Fruit fly (Drosophila melanogaster): ENCODE measurements around the gene CG6678.

The CG6678 gene

DNA sequence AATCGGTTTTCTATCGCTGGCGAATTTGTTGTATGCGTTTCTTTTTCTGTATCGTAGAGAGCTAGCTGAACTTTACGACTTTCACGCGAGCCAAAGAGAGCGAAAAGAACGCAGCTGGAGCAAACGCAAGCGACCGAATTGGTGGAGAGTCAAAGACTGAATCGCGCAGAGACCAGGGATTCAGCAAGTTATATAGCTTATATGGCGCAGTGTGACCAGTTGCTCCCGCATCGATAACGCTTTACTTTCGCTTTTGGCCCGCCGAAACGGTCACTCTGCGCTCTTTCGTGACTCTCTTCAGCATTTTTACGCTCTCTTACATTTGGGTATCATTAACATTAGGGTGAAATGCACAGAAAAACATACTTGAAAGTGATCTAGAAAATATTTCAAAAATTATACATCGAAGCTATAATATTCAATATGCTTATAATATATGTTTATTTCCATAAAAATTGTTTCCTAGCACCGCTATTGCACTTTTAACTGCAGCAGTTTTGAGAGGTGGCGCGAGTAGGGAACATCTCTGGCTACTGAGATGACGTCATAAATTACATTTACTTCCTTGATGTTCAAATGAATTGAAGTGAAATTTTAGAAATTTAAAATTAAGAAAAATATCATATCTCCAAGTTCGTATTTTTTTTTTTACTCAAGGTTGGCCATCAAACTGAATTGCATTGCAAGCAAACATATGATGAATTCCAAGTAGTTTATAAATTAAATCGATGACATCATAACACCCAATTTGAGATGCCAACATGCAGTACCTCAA is 30.5 kb upstream of the CG6678 start, which contains the start of gene glec (continued):
- TF ChIP-seq gcm (GFP tag; optimal IDR thresholded peaks at IDR 0.05), result peak; percentile 4
- peak; percentile 47; the same call in 1 of the 3 replicates for TF ChIP-seq CG34224 (GFP tag; IDR thresholded peaks at IDR 0.05; ENCODE audit: partially characterized antibody)
- no peak for TF ChIP-seq CG16863 (GFP tag; optimal IDR thresholded peaks at IDR 0.05)
- peak in 1 of 3 experiments; percentile 48 for TF ChIP-seq lola (GFP tag; optimal IDR thresholded peaks at IDR 0.05)
- TF ChIP-seq CG15514 (GFP tag; optimal IDR thresholded peaks at IDR 0.05), result peak; percentile 91
- no peak for TF ChIP-seq vfl (GFP tag; optimal IDR thresholded peaks at IDR 0.05)
- TF ChIP-seq CG18262 (tag; optimal IDR thresholded peaks at IDR 0.05), result peak; percentile 37
- TF ChIP-seq eve (GFP tag; optimal IDR thresholded peaks at IDR 0.05), result peak in 1 of 2 experiments; percentile 93
- TF ChIP-seq CG10366 (GFP tag; IDR thresholded peaks at IDR 0.05), result no peak
- TF ChIP-seq CG4404 (GFP tag; IDR thresholded peaks at IDR 0.05), result no peak
- no peak for TF ChIP-seq Meics (GFP tag; optimal IDR thresholded peaks at IDR 0.05)
- TF ChIP-seq CG13775 (GFP tag; optimal IDR thresholded peaks at IDR 0.05), result peak; percentile 53
- TF ChIP-seq grau (tag; optimal IDR thresholded peaks at IDR 0.05), result peak; percentile 27
- TF ChIP-seq Aef1 (GFP tag; IDR thresholded peaks at IDR 0.05), result no peak
- TF ChIP-seq sisA (GFP tag; IDR thresholded peaks at IDR 0.05), result no peak
- no peak for TF ChIP-seq sd (tag; optimal IDR thresholded peaks at IDR 0.05)
- TF ChIP-seq CG7357 (GFP tag; IDR thresholded peaks at IDR 0.05), result no peak
- TF ChIP-seq pan (optimal IDR thresholded peaks at IDR 0.05), result no peak
- peak in 1 of 2 experiments; percentile 59 for TF ChIP-seq pan (GFP tag; optimal IDR thresholded peaks at IDR 0.05 in 1 of 2, IDR thresholded peaks at IDR 0.05 in 1 of 2)
- peak; percentile 96 for TF ChIP-seq chm (GFP tag; IDR thresholded peaks at IDR 0.05)
- TF ChIP-seq gem (tag; optimal IDR thresholded peaks at IDR 0.05), result peak; percentile 66
- no peak for TF ChIP-seq run (tag; optimal IDR thresholded peaks at IDR 0.05)
- peak; percentile 36 for TF ChIP-seq CG6854 (GFP tag; optimal IDR thresholded peaks at IDR 0.05)
- no peak for TF ChIP-seq ro (GFP tag; IDR thresholded peaks at IDR 0.05)
- TF ChIP-seq Bteb2 (GFP tag; optimal IDR thresholded peaks at IDR 0.05), result no peak
- TF ChIP-seq CG7987 (GFP tag; optimal IDR thresholded peaks at IDR 0.05), result peak; percentile 61
- TF ChIP-seq zfh2 (GFP tag; optimal IDR thresholded peaks at IDR 0.05), result no peak
- no peak for TF ChIP-seq CG15696 (tag; optimal IDR thresholded peaks at IDR 0.05)
- TF ChIP-seq CG7963 (GFP tag; IDR thresholded peaks at IDR 0.05; ENCODE audit: partially characterized antibody), result no peak; the same call in 2 of the 3 replicates
- peak; percentile 49; the same call in 1 of the 2 replicates for TF ChIP-seq amos (GFP tag; IDR thresholded peaks at IDR 0.05; ENCODE audit: partially characterized antibody)
- TF ChIP-seq CG43689 (GFP tag; IDR thresholded peaks at IDR 0.05), result no peak
- TF ChIP-seq kay (GFP tag; optimal IDR thresholded peaks at IDR 0.05), result peak; percentile 33
- TF ChIP-seq pnt (GFP tag; optimal IDR thresholded peaks at IDR 0.05), result no peak
- TF ChIP-seq CG8359 (GFP tag; optimal IDR thresholded peaks at IDR 0.05; ENCODE audit: borderline replicate concordance), result no peak
- TF ChIP-seq Hr78 (GFP tag; optimal IDR thresholded peaks at IDR 0.05), result no peak
- no peak for TF ChIP-seq CG4617 (GFP tag; optimal IDR thresholded peaks at IDR 0.05; ENCODE audit: borderline replicate concordance)
- peak; percentile 36; the same call in 1 of the 2 replicates for TF ChIP-seq sna (GFP tag; IDR thresholded peaks at IDR 0.05; ENCODE audit: partially characterized antibody)
- no peak for TF ChIP-seq CkIIα-i1 (GFP tag; IDR thresholded peaks at IDR 0.05)
- no peak for TF ChIP-seq CG1832 (GFP tag; optimal IDR thresholded peaks at IDR 0.05)
- no peak for TF ChIP-seq CG2120 (GFP tag; optimal IDR thresholded peaks at IDR 0.05)
- TF ChIP-seq salm (tag; optimal IDR thresholded peaks at IDR 0.05), result peak; percentile 18
- no peak for TF ChIP-seq Taf1 (GFP tag; IDR thresholded peaks at IDR 0.05)
- TF ChIP-seq CG16813 (GFP tag; IDR thresholded peaks at IDR 0.05; ENCODE audit: partially characterized antibody), result peak; percentile 50; the same call in 2 of the 3 replicates
- TF ChIP-seq CG4730 (GFP tag; IDR thresholded peaks at IDR 0.05), result no peak
- TF ChIP-seq maf-S (GFP tag; optimal IDR thresholded peaks at IDR 0.05), result peak; percentile 51
- TF ChIP-seq Gug (GFP tag; IDR thresholded peaks at IDR 0.05), result no peak; the same call in 3 of the 4 replicates
- TF ChIP-seq odd (GFP tag; optimal IDR thresholded peaks at IDR 0.05), result no peak
- no peak for TF ChIP-seq CG9876 (GFP tag; optimal IDR thresholded peaks at IDR 0.05)
